Worm (Caenorhabditis elegans) whole organism, mixed stage, embryonic: ENCODE data around the gene ceh-90.

Experiments used
- ceh-43 ChIP-seq: fragments of 200-800 bp; sonication (Bioruptor generic); optimal IDR thresholded peaks from 2 replicates; lab custom pipeline; 2018; ENCODE audit warnings: mild to moderate bottlenecking, missing genetic modification characterization, moderate library complexity, missing compliant biosample characterization
- ces-1 ChIP-seq: fragments of 150-350 bp; optimal IDR thresholded peaks from 2 replicates; lab custom pipeline; 2014; ENCODE audit warnings: missing biosample characterization, missing genetic modification reagents, missing genetic modification characterization
- nhr-28 ChIP-seq: fragments of 150-350 bp; optimal IDR thresholded peaks from 2 replicates; lab custom pipeline; 2014; ENCODE audit warnings: missing biosample characterization, missing genetic modification characterization
- snpc-4 ChIP-seq: fragments of 150-350 bp; optimal IDR thresholded peaks from 2 replicates; lab custom pipeline; 2014; ENCODE audit warnings: missing biosample characterization, missing genetic modification characterization
- unc-120 ChIP-seq: sonication (generic microtip); optimal IDR thresholded peaks from 2 replicates; lab custom pipeline; 2017; ENCODE audit warnings: missing genetic modification characterization, missing compliant biosample characterization; ENCODE audit not compliant: poor library complexity, severe bottlenecking

DNA sequence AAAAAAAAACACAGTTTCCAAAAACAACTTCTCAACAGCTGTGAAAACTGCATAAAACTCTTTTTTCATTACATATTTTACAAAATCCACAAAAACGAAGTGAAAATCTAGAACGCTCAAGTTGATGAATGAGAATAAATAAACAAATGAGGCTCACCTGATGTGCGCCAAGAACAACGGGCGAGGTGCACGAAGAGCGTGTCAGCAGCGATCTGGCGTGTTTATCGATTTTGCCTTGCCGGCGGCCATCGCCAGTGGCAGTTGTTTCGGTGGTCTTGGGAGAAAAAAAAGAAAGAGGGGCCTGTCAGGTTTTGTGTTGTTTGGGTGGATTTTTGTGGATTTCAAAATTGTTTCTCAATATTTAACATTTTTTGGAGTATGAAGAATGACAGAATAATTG lies 17.0 kb upstream of the ceh-90 start, which contains the start of gene idhb-1:
- TF ChIP-seq unc-120 (tag; lab: Kevin White, UChicago) (no peak), ceh-43 (GFP tag; lab: Kevin White, UChicago) (no peak), nhr-28 (no peak), snpc-4 (tag; lab: Kevin White, UChicago) (no peak), ces-1 (no peak)
